Worm (Caenorhabditis elegans): ENCODE data around the gene mrps-12.

DNA sequence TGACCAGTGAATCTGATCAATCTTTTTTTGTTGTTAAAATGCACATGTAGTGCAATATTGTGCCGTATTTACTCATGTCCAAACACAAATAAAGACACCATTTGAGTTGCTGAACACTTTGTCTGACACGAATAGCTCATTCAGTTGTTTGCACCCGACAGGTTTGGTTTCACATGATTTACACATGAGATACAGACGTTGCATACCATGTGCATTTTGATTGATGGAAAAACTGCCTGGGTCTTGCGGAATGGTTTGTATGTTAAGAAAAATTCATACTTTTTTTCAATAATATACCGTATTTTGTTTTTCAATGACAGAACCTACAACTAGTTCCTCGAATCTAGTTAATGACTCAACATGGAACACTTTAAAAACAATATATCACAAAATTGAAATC, 33.3 kb downstream of the mrps-12 start:
- TF ChIP-seq tab-1 (GFP tag; IDR thresholded peaks at IDR 0.05) (no peak), klf-2 (GFP tag; conservative IDR thresholded peaks at IDR 0.05) (no peak), flt-1 (GFP tag; IDR thresholded peaks at IDR 0.05) (no peak), T22C8.4 (GFP tag; IDR thresholded peaks at IDR 0.05) (no peak), ref-1 (GFP tag; conservative IDR thresholded peaks at IDR 0.05) (no peak), med-1 (GFP tag; optimal IDR thresholded peaks at IDR 0.05; ENCODE audit: insufficient read depth) (no peak), cog-1 (tag; optimal IDR thresholded peaks at IDR 0.05) (no peak), ztf-23 (GFP tag; IDR thresholded peaks at IDR 0.05) (no peak), ztf-29 (GFP tag; IDR thresholded peaks at IDR 0.05) (no peak)
